Fruit fly (Drosophila melanogaster) whole organism, prepupa: ENCODE results near the gene Inx7.

Source experiments
- Blimp-1 ChIP-seq: fragments of 200-800 bp; sonication (Bioruptor generic); optimal IDR thresholded peaks from 3 replicates; lab custom pipeline; 2017; ENCODE audit warnings: missing biosample characterization, missing genetic modification characterization, mild to moderate bottlenecking, moderate library complexity, missing genetic modification reagents
- CG10669 ChIP-seq: fragments of 200-800 bp; sonication (Bioruptor generic); optimal IDR thresholded peaks from 3 replicates; lab custom pipeline; 2018; ENCODE audit warnings: missing biosample characterization, mild to moderate bottlenecking, missing genetic modification characterization, moderate library complexity
- CG11294 ChIP-seq: fragments of 200-800 bp; sonication (Bioruptor generic); IDR thresholded peaks from 2 replicates; pipeline ENCODE4 v1.3.6; 2022; ENCODE audit warnings: missing biosample characterization, missing genetic modification characterization
- CG11762 ChIP-seq: fragments of 200-800 bp; sonication (Bioruptor generic); optimal IDR thresholded peaks from 3 replicates; lab custom pipeline; 2016; ENCODE audit warnings: missing biosample characterization, missing genetic modification characterization; ENCODE audit not compliant: insufficient read depth
- CG16779 ChIP-seq: fragments of 200-800 bp; sonication (Bioruptor generic); optimal IDR thresholded peaks from 3 replicates; lab custom pipeline; 2017; ENCODE audit warnings: missing biosample characterization, mild to moderate bottlenecking, missing genetic modification characterization
- CG3032 ChIP-seq: fragments of 200-800 bp; optimal IDR thresholded peaks from 2 replicates; lab custom pipeline; 2019; ENCODE audit warnings: missing biosample characterization, mild to moderate bottlenecking, missing genetic modification characterization, moderate library complexity
- CG31627 ChIP-seq: fragments of 200-800 bp; sonication (Bioruptor generic); optimal IDR thresholded peaks from 3 replicates; lab custom pipeline; 2016; ENCODE audit warnings: missing biosample characterization, missing genetic modification characterization
- CG32006 ChIP-seq: fragments of 200-800 bp; sonication (Bioruptor generic); optimal IDR thresholded peaks from 3 replicates; lab custom pipeline; 2017; ENCODE audit warnings: missing biosample characterization, mild to moderate bottlenecking, missing genetic modification characterization
- CG34406 ChIP-seq: fragments of 200-800 bp; sonication (Bioruptor generic); optimal IDR thresholded peaks from 3 replicates; lab custom pipeline; 2016; ENCODE audit warnings: missing biosample characterization, missing genetic modification characterization
- CG3919 ChIP-seq: fragments of 200-800 bp; sonication (Bioruptor generic); optimal IDR thresholded peaks from 3 replicates; lab custom pipeline; 2016; ENCODE audit warnings: missing biosample characterization, missing genetic modification characterization
- CG4318 ChIP-seq: fragments of 200-800 bp; sonication (Bioruptor generic); optimal IDR thresholded peaks from 3 replicates; lab custom pipeline; 2017; ENCODE audit warnings: missing biosample characterization, mild to moderate bottlenecking, missing genetic modification characterization
- CG6276 ChIP-seq: fragments of 200-800 bp; sonication (Bioruptor generic); optimal IDR thresholded peaks from 2 replicates; lab custom pipeline; 2017; ENCODE audit warnings: missing biosample characterization, mild to moderate bottlenecking, missing genetic modification characterization
- CG6792 ChIP-seq: fragments of 200-800 bp; sonication (Bioruptor generic); optimal IDR thresholded peaks from 3 replicates; lab custom pipeline; 2016; ENCODE audit warnings: missing biosample characterization, missing genetic modification characterization
- CG8119 ChIP-seq: fragments of 200-800 bp; sonication (Bioruptor generic); IDR thresholded peaks from 3 replicates; pipeline ENCODE4 v1.3.6; 2022; ENCODE audit warnings: missing biosample characterization, missing genetic modification characterization
- CG8319 ChIP-seq: fragments of 200-800 bp; sonication (Bioruptor generic); optimal IDR thresholded peaks from 3 replicates; lab custom pipeline; 2016; ENCODE audit warnings: missing biosample characterization, missing genetic modification characterization
- CG8632 ChIP-seq: fragments of 200-800 bp; sonication (Bioruptor generic); optimal IDR thresholded peaks from 3 replicates; lab custom pipeline; 2016; ENCODE audit warnings: missing biosample characterization, missing genetic modification characterization
- CG9139 ChIP-seq: fragments of 200-800 bp; sonication (Bioruptor generic); optimal IDR thresholded peaks from 3 replicates; lab custom pipeline; 2017; ENCODE audit warnings: missing biosample characterization, mild to moderate bottlenecking, missing genetic modification characterization
- Eip75B ChIP-seq: fragments of 200-800 bp; sonication (Bioruptor generic); optimal IDR thresholded peaks from 3 replicates; lab custom pipeline; 2016; ENCODE audit warnings: missing biosample characterization, missing genetic modification characterization
- Eip78C ChIP-seq: fragments of 200-800 bp; sonication (Bioruptor generic); peaks from one replicate; lab custom pipeline; 2016; ENCODE audit warnings: missing biosample characterization, missing genetic modification characterization
- Eip93F ChIP-seq: fragments of 200-800 bp; sonication (Bioruptor generic); optimal IDR thresholded peaks from 2 replicates; lab custom pipeline; 2016; ENCODE audit warnings: missing biosample characterization, mild to moderate bottlenecking, missing genetic modification characterization
- Ets21C ChIP-seq: fragments of 200-800 bp; sonication (Bioruptor generic); optimal IDR thresholded peaks from 3 replicates; lab custom pipeline; 2016; ENCODE audit warnings: missing biosample characterization, missing genetic modification characterization
- Ets96B ChIP-seq: fragments of 200-800 bp; optimal IDR thresholded peaks from 2 replicates; lab custom pipeline; 2019; ENCODE audit warnings: missing biosample characterization, mild to moderate bottlenecking, missing genetic modification characterization, moderate library complexity
- Gug ChIP-seq: fragments of 200-800 bp; sonication (Bioruptor generic); IDR thresholded peaks from 2 replicates; pipeline ENCODE4 v1.3.6; 2022; ENCODE audit warnings: missing biosample characterization, missing genetic modification characterization
- Hr38 ChIP-seq: sonication (Bioruptor generic); optimal IDR thresholded peaks from 2 replicates; lab custom pipeline; 2016; ENCODE audit warnings: missing biosample characterization, missing genetic modification characterization
- Hr39 ChIP-seq: fragments of 200-800 bp; sonication (Bioruptor generic); optimal IDR thresholded peaks from 2 replicates; lab custom pipeline; 2016; ENCODE audit warnings: missing biosample characterization, missing genetic modification characterization
- Lpt ChIP-seq: fragments of 200-800 bp; sonication (Bioruptor generic); optimal IDR thresholded peaks from 3 replicates; lab custom pipeline; 2016; ENCODE audit warnings: missing biosample characterization, missing genetic modification characterization
- Met ChIP-seq: fragments of 200-800 bp; sonication (Bioruptor generic); optimal IDR thresholded peaks from 3 replicates; lab custom pipeline; 2016; ENCODE audit warnings: missing biosample characterization, missing genetic modification characterization
- OdsH ChIP-seq: fragments of 200-800 bp; sonication (Bioruptor generic); optimal IDR thresholded peaks from 3 replicates; lab custom pipeline; 2016; ENCODE audit warnings: missing biosample characterization, missing genetic modification characterization
- Sox102F ChIP-seq: fragments of 200-800 bp; sonication (Bioruptor generic); optimal IDR thresholded peaks from 2 replicates; lab custom pipeline; 2016; ENCODE audit warnings: missing biosample characterization, mild to moderate bottlenecking, missing genetic modification characterization
- Sox14 ChIP-seq: fragments of 200-800 bp; sonication (Bioruptor generic); optimal IDR thresholded peaks from 3 replicates; lab custom pipeline; 2016; ENCODE audit warnings: missing biosample characterization, missing genetic modification characterization
- achi ChIP-seq: fragments of 200-800 bp; sonication (Bioruptor generic); optimal IDR thresholded peaks from 3 replicates; lab custom pipeline; 2016; ENCODE audit warnings: missing biosample characterization, missing genetic modification characterization
- cyc ChIP-seq: fragments of 200-800 bp; sonication (Bioruptor generic); optimal IDR thresholded peaks from 3 replicates; lab custom pipeline; 2016; ENCODE audit warnings: missing biosample characterization, missing genetic modification characterization
- dac ChIP-seq: fragments of 200-800 bp; sonication (Bioruptor generic); optimal IDR thresholded peaks from 2 replicates; lab custom pipeline; 2017; ENCODE audit warnings: missing biosample characterization, mild to moderate bottlenecking, missing genetic modification characterization
- dsx ChIP-seq: fragments of 200-800 bp; optimal IDR thresholded peaks from 3 replicates; lab custom pipeline; 2019; ENCODE audit warnings: missing biosample characterization, mild to moderate bottlenecking, missing genetic modification characterization, moderate library complexity; ENCODE audit not compliant: poor library complexity, severe bottlenecking
- esn ChIP-seq: fragments of 200-800 bp; sonication (Bioruptor generic); optimal IDR thresholded peaks from 2 replicates; lab custom pipeline; 2016; ENCODE audit warnings: missing biosample characterization, mild to moderate bottlenecking, missing genetic modification characterization, moderate library complexity
- fd59A ChIP-seq: fragments of 200-800 bp; sonication (Bioruptor generic); optimal IDR thresholded peaks from 2 replicates; lab custom pipeline; 2017; ENCODE audit warnings: missing biosample characterization, mild to moderate bottlenecking, missing genetic modification characterization, missing genetic modification reagents
- pdm3 ChIP-seq: fragments of 200-800 bp; sonication (Bioruptor generic); optimal IDR thresholded peaks from 3 replicates; lab custom pipeline; 2016; ENCODE audit warnings: missing biosample characterization, missing genetic modification characterization
- salr ChIP-seq, 2 experiments: fragments of 200-800 bp; sonication (Bioruptor generic); optimal IDR thresholded peaks; 3 replicates each; lab custom pipeline; 2016 to 2018; ENCODE audit warnings: missing biosample characterization in 2 of 2, missing genetic modification characterization in 2 of 2, mild to moderate bottlenecking in 1 of 2
- spab ChIP-seq: fragments of 200-800 bp; sonication (Bioruptor generic); optimal IDR thresholded peaks from 2 replicates; lab custom pipeline; 2017; ENCODE audit warnings: missing biosample characterization, mild to moderate bottlenecking, missing genetic modification characterization, missing genetic modification reagents
- ss ChIP-seq, 2 experiments: fragments of 200-800 bp; sonication (Bioruptor generic); optimal IDR thresholded peaks; 2 replicates in 1 of 2; 3 replicates in 1 of 2; lab custom pipeline; 2017 to 2018; ENCODE audit warnings: mild to moderate bottlenecking in 2 of 2, missing biosample characterization in 2 of 2, missing genetic modification characterization in 2 of 2, moderate library complexity in 1 of 2
- svp ChIP-seq: fragments of 200-800 bp; sonication (Bioruptor generic); peaks from one replicate; lab custom pipeline; 2016; ENCODE audit warnings: missing biosample characterization, missing genetic modification characterization
- topi ChIP-seq: fragments of 200-800 bp; sonication (Bioruptor generic); optimal IDR thresholded peaks from 3 replicates; lab custom pipeline; 2016; ENCODE audit warnings: missing biosample characterization, missing genetic modification characterization

Gene Inx7

DNA sequence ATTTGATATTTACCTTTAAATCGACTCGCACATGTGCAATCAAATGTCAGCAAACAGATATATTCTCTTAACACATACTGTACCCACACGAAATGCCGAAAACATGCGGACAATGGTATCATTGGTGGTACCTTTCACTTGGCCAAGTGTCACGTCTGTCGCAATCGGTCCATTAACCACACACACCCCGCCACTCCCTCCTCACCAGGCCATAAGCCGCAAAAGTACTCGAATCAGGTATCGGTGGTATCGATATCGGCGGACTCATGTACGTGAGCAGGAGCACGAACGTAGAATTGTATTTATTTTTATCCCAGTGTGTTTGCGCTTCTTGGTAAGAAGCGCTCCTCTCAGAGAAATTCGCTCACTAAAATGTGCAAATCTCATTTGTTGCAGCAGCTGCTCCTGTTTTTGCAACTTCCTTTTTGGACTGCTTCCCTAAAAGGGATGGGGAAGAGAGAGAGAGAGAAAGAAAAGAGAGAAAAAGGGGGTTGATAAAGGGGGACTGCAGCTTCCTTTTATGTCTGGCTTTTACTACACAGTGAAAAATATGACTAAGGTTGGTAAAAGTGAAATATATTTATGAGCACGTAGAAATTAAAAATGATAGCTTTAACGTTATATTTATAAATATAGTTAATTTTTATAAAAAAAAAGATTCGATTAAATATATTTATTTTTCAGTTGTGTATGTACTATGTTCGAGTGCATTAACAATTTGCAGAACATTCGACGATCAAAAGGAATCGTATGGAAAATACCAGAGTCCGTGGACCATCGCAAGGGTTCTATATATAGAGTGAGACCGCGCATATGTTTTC is 9.7 kb downstream of the Inx7 start (continued):
- no peak for TF ChIP-seq CG8319 (GFP tag; lab: Kevin White, UChicago)
- no peak for TF ChIP-seq Hr39 (GFP tag; lab: Kevin White, UChicago)
- TF ChIP-seq OdsH (GFP tag; lab: Kevin White, UChicago) = peak; percentile 51
- peak; percentile 87 to 88 for TF ChIP-seq ss (GFP tag; optimal IDR thresholded peaks at IDR 0.05; lab: Kevin White, UChicago)
- TF ChIP-seq salr (GFP tag; optimal IDR thresholded peaks at IDR 0.05; lab: Kevin White, UChicago) = peak; percentile 29 to 46
- TF ChIP-seq dsx (GFP tag; lab: Kevin White, UChicago) = peak; percentile 84
- no peak for TF ChIP-seq CG31627 (GFP tag; lab: Kevin White, UChicago)
- peak; percentile 68 for TF ChIP-seq CG3032 (tag; lab: Kevin White, UChicago)
- peak; percentile 37 for TF ChIP-seq topi
- peak; percentile 55 for TF ChIP-seq CG8632
- TF ChIP-seq Gug (GFP tag; lab: Robert Waterston, UW) = 0 out of 2 replicates have a peak, but pooled peaks have one; percentile 27
- peak; percentile 16 for TF ChIP-seq Blimp-1 (GFP tag; lab: Kevin White, UChicago)
- peak; percentile 80 for TF ChIP-seq svp (GFP tag; lab: Kevin White, UChicago)
- TF ChIP-seq CG9139 = peak; percentile 14
- no peak for TF ChIP-seq dac (GFP tag; lab: Kevin White, UChicago)
- peak; percentile 30 for TF ChIP-seq CG32006 (GFP tag; lab: Kevin White, UChicago)
- TF ChIP-seq Eip93F (GFP tag; lab: Kevin White, UChicago) = no peak
- TF ChIP-seq CG16779 (tag; lab: Kevin White, UChicago) = peak; percentile 45
- TF ChIP-seq Ets21C = no peak
- no peak for TF ChIP-seq CG4318
- peak; percentile 49 for TF ChIP-seq esn (GFP tag; lab: Kevin White, UChicago)

DNA sequence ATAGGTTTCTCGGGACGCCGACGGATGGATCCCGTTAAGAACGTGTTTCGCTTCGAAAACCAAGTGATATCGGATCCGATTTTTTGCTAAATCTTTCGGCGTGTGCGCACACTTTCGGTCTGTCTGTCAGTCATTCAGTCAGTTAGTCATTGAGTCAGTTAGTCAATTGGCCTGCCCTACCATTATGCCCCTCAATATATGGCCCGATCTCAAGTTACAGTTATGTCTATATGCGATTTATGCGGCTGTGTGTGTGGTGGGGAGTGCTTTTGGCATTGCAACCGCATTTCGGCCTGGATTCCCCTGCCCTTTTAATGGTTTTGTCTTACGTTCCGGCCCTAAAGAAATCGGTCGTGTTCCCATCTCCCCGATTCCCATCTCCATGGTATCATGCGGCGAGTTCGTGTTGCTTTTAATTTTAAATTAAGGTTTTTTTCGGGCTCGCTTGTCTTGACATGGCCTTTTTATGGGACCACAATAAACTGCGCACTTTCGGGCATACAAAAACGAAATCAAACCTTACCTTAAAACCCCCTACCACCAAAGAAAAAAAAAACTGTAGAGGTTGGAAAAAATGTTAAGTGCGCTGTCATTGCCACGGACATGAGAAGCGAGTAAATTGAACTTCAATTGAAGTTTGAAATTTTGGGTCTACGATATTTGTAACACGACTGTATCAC is 10.6 kb downstream of the Inx7 start:
- TF ChIP-seq CG8319 (GFP tag; lab: Kevin White, UChicago) (no peak), ss (GFP tag; optimal IDR thresholded peaks at IDR 0.05; lab: Kevin White, UChicago) (no peak), Sox102F (no peak), Gug (GFP tag; lab: Robert Waterston, UW) (no peak), Eip75B (GFP tag; lab: Kevin White, UChicago) (no peak), svp (GFP tag; lab: Kevin White, UChicago) (peak; percentile 65), CG8632 (no peak)

DNA sequence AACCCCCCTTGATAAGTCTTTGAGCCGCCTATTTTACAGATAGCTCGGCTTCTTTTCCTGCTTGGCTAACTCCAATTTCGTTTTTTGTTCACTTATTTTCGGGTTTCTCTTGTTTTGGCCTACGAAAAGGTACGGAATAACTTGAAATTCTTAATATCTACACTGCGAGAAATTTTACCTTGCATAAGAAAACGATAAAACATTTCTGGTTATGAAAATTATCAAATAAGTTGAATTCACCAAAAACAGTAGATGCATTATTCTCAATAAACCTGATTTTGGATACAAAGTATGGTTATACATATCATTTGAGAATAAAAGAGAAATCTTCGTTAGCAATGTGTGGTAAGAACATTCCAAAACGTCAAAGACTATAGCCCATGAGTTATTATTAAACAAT is 11.4 kb downstream of the Inx7 start:
- TF ChIP-seq cyc (GFP tag; lab: Kevin White, UChicago) = peak; percentile 23
- TF ChIP-seq CG8319 (GFP tag; lab: Kevin White, UChicago) = no peak
- no peak for TF ChIP-seq Hr38 (GFP tag; lab: Kevin White, UChicago)
- TF ChIP-seq Sox102F = no peak
- no peak for TF ChIP-seq CG6276 (GFP tag; lab: Kevin White, UChicago)
- peak; percentile 52 for TF ChIP-seq pdm3
- TF ChIP-seq Lpt (GFP tag; lab: Kevin White, UChicago) = no peak
- TF ChIP-seq spab (GFP tag; lab: Kevin White, UChicago) = no peak
- TF ChIP-seq CG3032 (tag; lab: Kevin White, UChicago) = peak; percentile 22
- no peak for TF ChIP-seq CG11294 (GFP tag; lab: Robert Waterston, UW)
- no peak for TF ChIP-seq Blimp-1 (GFP tag; lab: Kevin White, UChicago)
- 0 out of 3 replicates have a peak, but pooled peaks have one; percentile 24 for TF ChIP-seq CG8119 (GFP tag; lab: Robert Waterston, UW)
- TF ChIP-seq CG16779 (tag; lab: Kevin White, UChicago) = no peak
- TF ChIP-seq OdsH (GFP tag; lab: Kevin White, UChicago) = peak; percentile 31
- TF ChIP-seq CG31627 (GFP tag; lab: Kevin White, UChicago) = peak; percentile 48
- TF ChIP-seq CG11762 (GFP tag; lab: Kevin White, UChicago) = no peak
- TF ChIP-seq achi (GFP tag; lab: Kevin White, UChicago) = peak; percentile 49
- peak; percentile 46 for TF ChIP-seq Ets96B (tag; lab: Kevin White, UChicago)
- no peak for TF ChIP-seq CG3919 (GFP tag; lab: Kevin White, UChicago)
- TF ChIP-seq Sox14 (GFP tag; lab: Kevin White, UChicago) = peak; percentile 53
- TF ChIP-seq Eip78C = peak; percentile 77
- peak; percentile 44 for TF ChIP-seq CG10669
- TF ChIP-seq CG34406 (GFP tag; lab: Kevin White, UChicago) = peak; percentile 38
- TF ChIP-seq Eip93F (GFP tag; lab: Kevin White, UChicago) = no peak
- TF ChIP-seq Ets21C = peak; percentile 17
- no peak for TF ChIP-seq CG6792 (GFP tag; lab: Kevin White, UChicago)
- TF ChIP-seq Met (GFP tag; lab: Kevin White, UChicago) = peak; percentile 56
- peak; percentile 24 for TF ChIP-seq dsx (GFP tag; lab: Kevin White, UChicago)
- no peak for TF ChIP-seq CG4318
- peak; percentile 11 for TF ChIP-seq fd59A (GFP tag; lab: Kevin White, UChicago)
